Worm (Caenorhabditis elegans) whole organism, late embryonic: ENCODE measurements around the gene srh-200.

Source experiments
- C38D4.7 ChIP-seq: fragments of 200-800 bp; sonication (Bioruptor generic); optimal IDR thresholded peaks from 2 replicates; lab custom pipeline; 2018; ENCODE audit warnings: mild to moderate bottlenecking, missing genetic modification characterization, moderate library complexity, missing compliant biosample characterization
- K09A11.1 ChIP-seq: sonication (generic microtip); optimal IDR thresholded peaks from 2 replicates; lab custom pipeline; 2017; ENCODE audit warnings: antibody characterized with exemption, mild to moderate bottlenecking, missing genetic modification characterization, missing compliant biosample characterization; ENCODE audit not compliant: insufficient read depth
- T23F11.4 ChIP-seq: fragments of 200-800 bp; sonication (Bioruptor generic); optimal IDR thresholded peaks from 2 replicates; lab custom pipeline; 2018; ENCODE audit warnings: mild to moderate bottlenecking, missing genetic modification characterization, missing compliant biosample characterization
- Y22D7AL.16 ChIP-seq: sonication (generic microtip); optimal IDR thresholded peaks from 2 replicates; lab custom pipeline; 2016; ENCODE audit warnings: missing genetic modification characterization, missing compliant biosample characterization
- ahr-1 ChIP-seq: sonication (generic microtip); optimal IDR thresholded peaks from 2 replicates; lab custom pipeline; 2016; ENCODE audit warnings: missing genetic modification characterization, missing compliant biosample characterization
- ama-1 ChIP-seq: fragments of 150-350 bp; optimal IDR thresholded peaks from 2 replicates; lab custom pipeline; 2014
- ceh-14 ChIP-seq: sonication (generic microtip); optimal IDR thresholded peaks from 2 replicates; lab custom pipeline; 2016; ENCODE audit warnings: missing genotype, missing genetic modification characterization, missing compliant biosample characterization
- ceh-24 ChIP-seq: sonication (generic microtip); optimal IDR thresholded peaks from 2 replicates; lab custom pipeline; 2016; ENCODE audit warnings: mild to moderate bottlenecking, missing genetic modification characterization, missing compliant biosample characterization
- ceh-30 ChIP-seq: fragments of 150-350 bp; optimal IDR thresholded peaks from 2 replicates; lab custom pipeline; 2014; ENCODE audit warnings: missing biosample characterization, missing genetic modification characterization
- ceh-48 ChIP-seq: sonication (generic microtip); optimal IDR thresholded peaks from 2 replicates; lab custom pipeline; 2016; ENCODE audit warnings: missing genetic modification characterization, inconsistent platforms, missing compliant biosample characterization
- ceh-6 ChIP-seq: fragments of 200-800 bp; sonication (Bioruptor generic); optimal IDR thresholded peaks from 2 replicates; lab custom pipeline; 2018; ENCODE audit warnings: mild to moderate bottlenecking, missing genetic modification characterization, missing compliant biosample characterization
- che-1 ChIP-seq: sonication (generic microtip); optimal IDR thresholded peaks from 2 replicates; lab custom pipeline; 2016; ENCODE audit warnings: mild to moderate bottlenecking, missing genetic modification characterization, missing compliant biosample characterization
- dmd-4 ChIP-seq: sonication (generic microtip); optimal IDR thresholded peaks from 2 replicates; lab custom pipeline; 2016; ENCODE audit warnings: borderline replicate concordance, missing genetic modification characterization, missing compliant biosample characterization
- elt-2 ChIP-seq: sonication (generic microtip); optimal IDR thresholded peaks from 2 replicates; lab custom pipeline; 2016; ENCODE audit warnings: missing genetic modification reagents, missing genetic modification characterization, missing compliant biosample characterization
- elt-4 ChIP-seq: sonication (generic microtip); optimal IDR thresholded peaks from 2 replicates; lab custom pipeline; 2016; ENCODE audit warnings: missing genetic modification characterization, missing compliant biosample characterization
- eyg-1 ChIP-seq: sonication (generic microtip); optimal IDR thresholded peaks from 2 replicates; lab custom pipeline; 2016; ENCODE audit warnings: missing genotype, missing genetic modification characterization, missing compliant biosample characterization
- fax-1 ChIP-seq: sonication (generic microtip); optimal IDR thresholded peaks from 2 replicates; lab custom pipeline; 2016; ENCODE audit warnings: missing genotype, missing genetic modification characterization, missing compliant biosample characterization
- fkh-10 ChIP-seq: fragments of 150-350 bp; optimal IDR thresholded peaks from 2 replicates; lab custom pipeline; 2014; ENCODE audit warnings: missing biosample characterization, missing genetic modification reagents, missing genetic modification characterization
- fkh-6 ChIP-seq: sonication (generic microtip); optimal IDR thresholded peaks from 2 replicates; lab custom pipeline; 2016; ENCODE audit warnings: missing genetic modification characterization, missing compliant biosample characterization
- hlh-13 ChIP-seq: fragments of 200-800 bp; sonication (Bioruptor generic); optimal IDR thresholded peaks from 2 replicates; lab custom pipeline; 2018; ENCODE audit warnings: mild to moderate bottlenecking, missing genetic modification characterization, missing compliant biosample characterization
- hlh-15 ChIP-seq: sonication (generic microtip); optimal IDR thresholded peaks from 2 replicates; lab custom pipeline; 2016; ENCODE audit warnings: missing genetic modification characterization, missing compliant biosample characterization
- hlh-30 ChIP-seq: sonication (generic microtip); optimal IDR thresholded peaks from 2 replicates; lab custom pipeline; 2017; ENCODE audit warnings: antibody characterized with exemption, missing genetic modification characterization, missing compliant biosample characterization; ENCODE audit not compliant: insufficient read depth
- hlh-6 ChIP-seq: sonication (generic microtip); optimal IDR thresholded peaks from 2 replicates; lab custom pipeline; 2016; ENCODE audit warnings: missing genotype, missing genetic modification characterization, missing compliant biosample characterization
- lin-11 ChIP-seq: fragments of 200-800 bp; sonication (Bioruptor generic); optimal IDR thresholded peaks from 2 replicates; lab custom pipeline; 2018; ENCODE audit warnings: mild to moderate bottlenecking, missing genetic modification characterization, missing compliant biosample characterization
- madf-2 ChIP-seq: sonication (generic microtip); optimal IDR thresholded peaks from 2 replicates; lab custom pipeline; 2017; ENCODE audit warnings: missing genetic modification characterization, missing compliant biosample characterization
- mec-3 ChIP-seq: sonication (generic microtip); optimal IDR thresholded peaks from 2 replicates; lab custom pipeline; 2016; ENCODE audit warnings: borderline replicate concordance, missing genetic modification characterization, missing compliant biosample characterization
- nfya-1 ChIP-seq: sonication (generic microtip); optimal IDR thresholded peaks from 2 replicates; lab custom pipeline; 2017; ENCODE audit warnings: missing genetic modification characterization, mild to moderate bottlenecking, missing compliant biosample characterization, antibody characterized with exemption, moderate library complexity
- nhr-11 ChIP-seq: fragments of 150-350 bp; optimal IDR thresholded peaks from 2 replicates; lab custom pipeline; 2014; ENCODE audit warnings: missing biosample characterization, missing genetic modification characterization
- npax-4 ChIP-seq: sonication (generic microtip); optimal IDR thresholded peaks from 2 replicates; lab custom pipeline; 2016; ENCODE audit warnings: missing genetic modification characterization, missing compliant biosample characterization
- pag-3 ChIP-seq: sonication (generic microtip); optimal IDR thresholded peaks from 2 replicates; lab custom pipeline; 2016; ENCODE audit warnings: missing compliant biosample characterization, missing genetic modification characterization, borderline replicate concordance
- pax-1 ChIP-seq: fragments of 150-350 bp; optimal IDR thresholded peaks from 2 replicates; lab custom pipeline; 2014; ENCODE audit warnings: missing biosample characterization, missing genetic modification characterization
- pqm-1 ChIP-seq: sonication (generic microtip); optimal IDR thresholded peaks from 2 replicates; lab custom pipeline; 2016; ENCODE audit warnings: missing genetic modification characterization, missing compliant biosample characterization
- ref-2 ChIP-seq: sonication (generic microtip); optimal IDR thresholded peaks from 2 replicates; lab custom pipeline; 2016; ENCODE audit warnings: missing genetic modification characterization, missing compliant biosample characterization
- rnt-1 ChIP-seq: sonication (generic microtip); optimal IDR thresholded peaks from 2 replicates; lab custom pipeline; 2016; ENCODE audit warnings: missing genetic modification characterization, missing compliant biosample characterization
- sdc-2 ChIP-seq: sonication (generic microtip); optimal IDR thresholded peaks from 2 replicates; lab custom pipeline; 2016; ENCODE audit warnings: missing genotype, missing genetic modification characterization, missing compliant biosample characterization
- sox-4 ChIP-seq: sonication (generic microtip); optimal IDR thresholded peaks from 2 replicates; lab custom pipeline; 2017; ENCODE audit warnings: mild to moderate bottlenecking, missing genetic modification characterization, inconsistent platforms, missing compliant biosample characterization
- syd-9 ChIP-seq: sonication (generic microtip); optimal IDR thresholded peaks from 2 replicates; lab custom pipeline; 2016; ENCODE audit warnings: mild to moderate bottlenecking, missing genetic modification characterization, moderate library complexity, missing compliant biosample characterization
- unc-42 ChIP-seq: sonication (generic microtip); optimal IDR thresholded peaks from 2 replicates; lab custom pipeline; 2016; ENCODE audit warnings: missing genotype, missing genetic modification characterization, missing compliant biosample characterization
- ztf-16 ChIP-seq: sonication (generic microtip); optimal IDR thresholded peaks from 2 replicates; lab custom pipeline; 2017; ENCODE audit warnings: missing genetic modification characterization, missing compliant biosample characterization

srh-200 gene

DNA sequence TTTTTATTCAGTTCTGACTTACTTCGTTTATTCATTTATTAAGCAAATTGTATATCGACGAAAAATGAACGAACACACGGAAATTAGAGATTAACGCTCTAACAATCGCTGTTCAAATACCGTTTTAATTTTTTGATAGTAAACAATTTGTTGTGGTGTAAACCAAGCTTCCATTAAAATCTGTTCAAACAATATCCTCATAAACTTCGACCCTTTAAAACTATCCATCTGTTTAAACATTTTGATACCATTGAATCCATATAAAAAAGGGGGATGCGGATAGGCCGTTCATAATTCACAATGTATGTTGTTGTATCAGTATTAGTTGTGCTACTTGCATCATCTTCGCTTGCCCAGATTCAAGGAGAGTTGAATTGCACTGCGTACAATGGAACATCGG lies 26.9 kb downstream of the srh-200 start, which contains the start of gene F07C4.6:
TSS of gene F07C4.6 (plus strand) at position 301 of the 400 bp plus-strand sequence.
- TF ChIP-seq madf-2 (tag; lab: Kevin White, UChicago), result no peak
- no peak for TF ChIP-seq npax-4
- TF ChIP-seq fkh-6 (tag; lab: Kevin White, UChicago), result no peak
- TF ChIP-seq lin-11 (tag; lab: Kevin White, UChicago), result no peak
- no peak for TF ChIP-seq elt-2 (tag; lab: Kevin White, UChicago)
- TF ChIP-seq fax-1, result no peak
- no peak for TF ChIP-seq ceh-6 (GFP tag; lab: Kevin White, UChicago)
- no peak for TF ChIP-seq mec-3 (tag; lab: Kevin White, UChicago)
- TF ChIP-seq T23F11.4, result no peak
- no peak for TF ChIP-seq che-1 (tag; lab: Kevin White, UChicago)
- TF ChIP-seq pqm-1 (tag; lab: Kevin White, UChicago), result no peak
- no peak for TF ChIP-seq sox-4
- TF ChIP-seq ceh-30 (tag; lab: Kevin White, UChicago), result no peak
- no peak for TF ChIP-seq ceh-24 (tag; lab: Kevin White, UChicago)
- no peak for TF ChIP-seq C38D4.7 (GFP tag; lab: Kevin White, UChicago)
- no peak for TF ChIP-seq dmd-4

ce11 chrV:7624652-7625051 lies 28.8 kb downstream of the srh-200 start, which contains the start of gene grsp-4:
Gene grsp-4 (plus strand): TSS chrV:7624952.
- TF ChIP-seq ceh-48 (tag; lab: Kevin White, UChicago), result no peak
- no peak for TF ChIP-seq pax-1 (tag; lab: Kevin White, UChicago)
- no peak for TF ChIP-seq hlh-13 (GFP tag; lab: Kevin White, UChicago)
- TF ChIP-seq nhr-11 (tag; lab: Kevin White, UChicago), result no peak
- no peak for TF ChIP-seq rnt-1 (tag; lab: Kevin White, UChicago)
- no peak for TF ChIP-seq fkh-10 (GFP tag; lab: Kevin White, UChicago)
- no peak for TF ChIP-seq elt-4 (tag; lab: Kevin White, UChicago)
- TF ChIP-seq hlh-30, result no peak
- no peak for TF ChIP-seq ahr-1 (tag; lab: Kevin White, UChicago)
- TF ChIP-seq dmd-4, result no peak
- TF ChIP-seq ref-2 (tag; lab: Kevin White, UChicago), result no peak
- no peak for TF ChIP-seq ztf-16 (tag; lab: Kevin White, UChicago)
- no peak for TF ChIP-seq ama-1 (lab: Kevin White, UChicago)
- no peak for TF ChIP-seq Y22D7AL.16 (tag; lab: Kevin White, UChicago)
- no peak for TF ChIP-seq npax-4
- TF ChIP-seq sox-4, result no peak
- no peak for TF ChIP-seq unc-42 (tag; lab: Kevin White, UChicago)

DNA sequence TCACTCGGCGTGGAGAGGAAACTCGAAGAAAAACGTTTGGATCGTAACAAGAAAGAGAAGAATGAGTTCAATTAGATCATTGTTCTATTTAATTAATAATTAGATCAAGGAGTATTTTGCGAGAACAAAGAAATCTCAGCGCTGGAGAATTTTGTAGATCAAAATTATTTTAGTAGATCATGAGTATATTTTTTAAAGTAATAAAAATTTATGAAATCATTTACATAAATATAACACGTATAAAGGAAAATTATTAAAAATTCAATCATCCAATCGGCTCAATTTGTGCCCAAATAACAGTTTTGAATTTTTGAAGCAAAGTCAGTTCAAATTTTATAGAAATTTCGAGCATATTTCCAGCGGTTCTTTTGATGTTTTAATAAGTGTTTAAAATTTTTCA lies 29.3 kb downstream of the srh-200 start, which contains the start of gene C50E3.13:
TSS of gene C50E3.13 (minus strand) at position 101 of the 400 bp plus-strand sequence.
- TF ChIP-seq syd-9, result no peak
- TF ChIP-seq hlh-15 (tag; lab: Kevin White, UChicago), result no peak
- TF ChIP-seq sdc-2, result no peak
- no peak for TF ChIP-seq eyg-1 (tag; lab: Kevin White, UChicago)
- TF ChIP-seq mec-3 (tag; lab: Kevin White, UChicago), result no peak
- no peak for TF ChIP-seq pag-3
- no peak for TF ChIP-seq K09A11.1 (tag; lab: Kevin White, UChicago)
- TF ChIP-seq nhr-11 (tag; lab: Kevin White, UChicago), result no peak
- no peak for TF ChIP-seq hlh-6 (tag; lab: Kevin White, UChicago)
- TF ChIP-seq unc-42 (tag; lab: Kevin White, UChicago), result no peak
- TF ChIP-seq fax-1, result no peak
- no peak for TF ChIP-seq madf-2 (tag; lab: Kevin White, UChicago)
- TF ChIP-seq nfya-1 (tag; lab: Kevin White, UChicago), result no peak
- no peak for TF ChIP-seq ceh-14 (tag; lab: Kevin White, UChicago)
